Worm (Caenorhabditis elegans): ENCODE data around the gene K08F8.15.

DNA sequence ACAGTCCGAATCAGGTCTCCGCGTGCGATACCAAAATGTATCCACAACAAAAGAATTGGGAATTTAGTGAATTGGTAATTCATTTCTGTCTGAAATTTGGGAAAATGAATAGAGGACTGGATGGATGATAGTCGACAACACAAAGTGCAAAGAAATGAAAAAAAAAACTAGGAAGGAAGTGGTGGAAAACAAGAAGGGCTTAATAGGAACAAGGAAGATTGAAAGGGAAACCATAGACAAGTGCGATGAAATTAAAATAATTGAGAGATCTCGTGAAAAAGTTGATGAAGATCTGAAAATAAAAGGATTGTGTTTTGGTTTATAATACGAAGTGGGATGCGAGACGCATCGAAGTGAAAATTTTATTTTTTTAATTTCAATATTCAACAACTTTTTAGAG is 27.5 kb downstream of the K08F8.15 start, which contains the start of gene F07H5.7:
- no peak for TF ChIP-seq pqm-1 (tag; optimal IDR thresholded peaks at IDR 0.05)
- TF ChIP-seq ztf-7 (tag; optimal IDR thresholded peaks at IDR 0.05), result no peak
- no peak for TF ChIP-seq ceh-82 (tag; optimal IDR thresholded peaks at IDR 0.05)
- no peak for TF ChIP-seq zag-1 (tag; optimal IDR thresholded peaks at IDR 0.05)
- TF ChIP-seq lin-38 (GFP tag; IDR thresholded peaks at IDR 0.05), result no peak
- no peak for TF ChIP-seq pha-4 (GFP tag; IDR thresholded peaks at IDR 0.05)
- TF ChIP-seq pha-4 (tag; optimal IDR thresholded peaks at IDR 0.05), result no peak
- no peak for TF ChIP-seq nhr-77 (tag; optimal IDR thresholded peaks at IDR 0.05)
- TF ChIP-seq aly-2 (tag; optimal IDR thresholded peaks at IDR 0.05), result no peak
- TF ChIP-seq skn-1 (tag; optimal IDR thresholded peaks at IDR 0.05), result no peak
- no peak for TF ChIP-seq ama-1 (optimal IDR thresholded peaks at IDR 0.05)
- TF ChIP-seq nhr-28 (tag; optimal IDR thresholded peaks at IDR 0.05), result no peak
- TF ChIP-seq F26F4.8 (GFP tag; conservative IDR thresholded peaks at IDR 0.05), result no peak
- no peak for TF ChIP-seq dmd-9 (GFP tag; IDR thresholded peaks at IDR 0.05)
- TF ChIP-seq ceh-44 (GFP tag; IDR thresholded peaks at IDR 0.05), result no peak

Data from whole organism, L4 larva.